Fruit fly (Drosophila melanogaster) S2 (cell line): Measurements from ENCODE around the gene path.

Experiments
- CG8478 ChIP-seq: fragments of >200 bp; optimal IDR thresholded peaks from 2 replicates; lab custom pipeline; 2018
- CTCF ChIP-seq, 2 experiments: fragments of >200 bp; optimal IDR thresholded peaks; 2 replicates each; lab custom pipeline; 2018

path gene

dm6 chr3L:9509037-9509830 lies 4.1 kb upstream of the path start, which contains the start of gene CG3408:
TSS of gene CG3408 (minus strand) at chr3L:9509583.
- TF ChIP-seq CG8478 (lab: Kevin White, UChicago) (no peak), CTCF (optimal IDR thresholded peaks at IDR 0.05; lab: Kevin White, UChicago) (no peak)

- TF ChIP-seq CG8478 (lab: Kevin White, UChicago), result no peak
- TF ChIP-seq CTCF (optimal IDR thresholded peaks at IDR 0.05; lab: Kevin White, UChicago), result no peak
Observed at dm6 chr3L:9508653-9509036, 3.5 kb upstream of the path start.

dm6 chr3L:9506421-9506820 lies 1.3 kb upstream of the path start:
- no peak for TF ChIP-seq CTCF (optimal IDR thresholded peaks at IDR 0.05; lab: Kevin White, UChicago)
- no peak for TF ChIP-seq CG8478 (lab: Kevin White, UChicago)

dm6 chr3L:9505713-9506062 lies 560 bp upstream of the path start:
- TF ChIP-seq CG8478 (lab: Kevin White, UChicago) (no peak), CTCF (optimal IDR thresholded peaks at IDR 0.05; lab: Kevin White, UChicago) (no peak)

- TF ChIP-seq CTCF (optimal IDR thresholded peaks at IDR 0.05; lab: Kevin White, UChicago), result no peak
- TF ChIP-seq CG8478 (lab: Kevin White, UChicago), result no peak
Observed at dm6 chr3L:9504530-9504929, 598 bp downstream of the path start.

- no peak for TF ChIP-seq CG8478 (lab: Kevin White, UChicago)
- TF ChIP-seq CTCF (optimal IDR thresholded peaks at IDR 0.05; lab: Kevin White, UChicago), result no peak
Observed at dm6 chr3L:9503552-9504317, 1.4 kb downstream of the path start.

dm6 chr3L:9502856-9503255 lies 2.3 kb downstream of the path start:
- no peak for TF ChIP-seq CTCF (optimal IDR thresholded peaks at IDR 0.05; lab: Kevin White, UChicago)
- no peak for TF ChIP-seq CG8478 (lab: Kevin White, UChicago)

dm6 chr3L:9502294-9502693 lies 2.8 kb downstream of the path start:
- TF ChIP-seq CTCF (optimal IDR thresholded peaks at IDR 0.05; lab: Kevin White, UChicago) (no peak), CG8478 (lab: Kevin White, UChicago) (no peak)

- no peak for TF ChIP-seq CG8478 (lab: Kevin White, UChicago)
- no peak for TF ChIP-seq CTCF (optimal IDR thresholded peaks at IDR 0.05; lab: Kevin White, UChicago)
Observed at dm6 chr3L:9501298-9501697, 3.8 kb downstream of the path start.

- TF ChIP-seq CG8478 (lab: Kevin White, UChicago) (no peak), CTCF (optimal IDR thresholded peaks at IDR 0.05; lab: Kevin White, UChicago) (no peak)
Observed at dm6 chr3L:9499919-9500807, 5.0 kb downstream of the path start.

dm6 chr3L:9497981-9498619 lies 7.0 kb downstream of the path start:
- no peak for TF ChIP-seq CTCF (optimal IDR thresholded peaks at IDR 0.05; lab: Kevin White, UChicago)
- no peak for TF ChIP-seq CG8478 (lab: Kevin White, UChicago)

dm6 chr3L:9497249-9497648 lies 7.9 kb downstream of the path start:
- TF ChIP-seq CTCF (optimal IDR thresholded peaks at IDR 0.05; lab: Kevin White, UChicago), result no peak
- no peak for TF ChIP-seq CG8478 (lab: Kevin White, UChicago)

dm6 chr3L:9492115-9492514 lies 13.0 kb downstream of the path start, which contains the start of gene CG32037:
TSS of gene CG32037 (minus strand) at chr3L:9492215.
- TF ChIP-seq CTCF (optimal IDR thresholded peaks at IDR 0.05; lab: Kevin White, UChicago) (no peak), CG8478 (lab: Kevin White, UChicago) (no peak)

dm6 chr3L:9491331-9491730 lies 13.8 kb downstream of the path start:
- TF ChIP-seq CG8478 (lab: Kevin White, UChicago), result no peak
- TF ChIP-seq CTCF (optimal IDR thresholded peaks at IDR 0.05; lab: Kevin White, UChicago), result no peak
